Fruit fly (Drosophila melanogaster): ENCODE data around the gene CG43233.

DNA sequence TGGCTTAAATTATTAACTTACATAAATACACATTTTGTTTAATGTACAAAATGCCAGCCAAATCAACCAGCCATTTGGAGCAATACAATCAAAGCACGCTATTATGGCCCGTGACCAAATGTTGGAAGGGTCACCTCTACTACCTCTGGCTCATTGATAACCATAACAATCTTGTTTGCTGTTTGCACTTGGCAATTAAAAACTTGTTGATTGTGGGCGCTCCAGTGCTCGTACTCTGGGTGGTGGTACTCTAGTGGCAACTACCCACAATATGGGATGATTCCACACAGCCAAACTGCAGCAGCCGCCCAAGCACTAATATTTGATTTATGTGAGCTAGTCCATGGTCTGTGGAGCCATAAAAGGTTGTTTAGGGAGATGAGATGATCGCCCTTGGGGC is 42.0 kb downstream of the CG43233 start:
- TF ChIP-seq CTCF (optimal IDR thresholded peaks at IDR 0.05) = no peak
- no peak for TF ChIP-seq CG8478 (optimal IDR thresholded peaks at IDR 0.05)

All from S2 (cell line).